Worm (Caenorhabditis elegans) whole organism, midembryonic: ENCODE measurements around the gene F35D2.3.

ENCODE experiments used
- T22C8.4 ChIP-seq: fragments of 200-800 bp; sonication (Bioruptor generic); IDR thresholded peaks from 2 replicates; pipeline ENCODE4 v1.3.6; 2022; ENCODE audit warnings: missing genetic modification characterization, missing compliant biosample characterization
- cog-1 ChIP-seq: sonication (generic microtip); optimal IDR thresholded peaks from 2 replicates; lab custom pipeline; 2016; ENCODE audit warnings: missing genetic modification characterization, missing compliant biosample characterization
- flt-1 ChIP-seq: fragments of 200-800 bp; sonication (Bioruptor generic); IDR thresholded peaks from 2 replicates; pipeline ENCODE4 v1.3.6; 2022; ENCODE audit warnings: missing genetic modification characterization, missing compliant biosample characterization
- klf-2 ChIP-seq: fragments of 200-800 bp; sonication (Bioruptor generic); conservative IDR thresholded peaks from 2 replicates; pipeline ENCODE4 v1.3.6; 2022; ENCODE audit warnings: missing genetic modification reagents, missing genetic modification characterization, missing compliant biosample characterization
- med-1 ChIP-seq: sonication (generic microtip); optimal IDR thresholded peaks from 2 replicates; lab custom pipeline; 2017; ENCODE audit warnings: missing genetic modification characterization, mild to moderate bottlenecking, missing compliant biosample characterization, antibody characterized with exemption, missing genetic modification reagents; ENCODE audit not compliant: insufficient read depth
- tab-1 ChIP-seq: fragments of 200-800 bp; sonication (Bioruptor generic); IDR thresholded peaks from 2 replicates; pipeline ENCODE4 v1.3.6; 2022; ENCODE audit warnings: missing genetic modification characterization, missing compliant biosample characterization
- ztf-23 ChIP-seq: fragments of 200-800 bp; sonication (Bioruptor generic); IDR thresholded peaks from 2 replicates; pipeline ENCODE4 v1.3.6; 2022; ENCODE audit warnings: missing genetic modification reagents, missing genetic modification characterization, missing compliant biosample characterization
- ztf-29 ChIP-seq: fragments of 200-800 bp; sonication (Bioruptor generic); IDR thresholded peaks from 2 replicates; pipeline ENCODE4 v1.3.6; 2022; ENCODE audit warnings: missing genetic modification reagents, missing genetic modification characterization, missing compliant biosample characterization

ce11 chrII:7525458-7525857 lies 44.9 kb upstream of the F35D2.3 start, which contains the start of the genes ZK1290.7 and rnh-1.1:
- TF ChIP-seq cog-1 (no peak), med-1 (GFP tag; lab: Kevin White, UChicago) (no peak), klf-2 (GFP tag; lab: Robert Waterston, UW) (no peak), tab-1 (GFP tag; lab: Robert Waterston, UW) (no peak), ztf-23 (GFP tag; lab: Robert Waterston, UW) (no peak), flt-1 (no peak), ztf-29 (no peak), T22C8.4 (no peak)
